Worm (Caenorhabditis elegans) whole organism, young adult: Measurements from ENCODE around the gene frm-10.

Experiments
- B0035.1 ChIP-seq: sonication (generic microtip); optimal IDR thresholded peaks from 2 replicates; lab custom pipeline; 2016; ENCODE audit warnings: missing genetic modification characterization, mild to moderate bottlenecking, missing compliant biosample characterization, missing genotype, missing genetic modification reagents
- B0336.3 ChIP-seq: fragments of 200-800 bp; sonication (Bioruptor generic); IDR thresholded peaks from 2 replicates; pipeline ENCODE4 v1.3.6; 2022; ENCODE audit warnings: missing genetic modification characterization, missing compliant biosample characterization
- C06A6.2 ChIP-seq: fragments of 200-800 bp; sonication (Bioruptor generic); conservative IDR thresholded peaks from 2 replicates; pipeline ENCODE4 v1.3.6; 2022; ENCODE audit warnings: missing genetic modification characterization, missing compliant biosample characterization
- F23B12.7 ChIP-seq: sonication (generic microtip); optimal IDR thresholded peaks from 2 replicates; lab custom pipeline; 2017; ENCODE audit warnings: missing genetic modification characterization, mild to moderate bottlenecking, missing compliant biosample characterization, antibody characterized with exemption, moderate library complexity; ENCODE audit not compliant: insufficient read depth
- F57A8.1 ChIP-seq: fragments of 200-800 bp; sonication (Bioruptor generic); optimal IDR thresholded peaks from 2 replicates; lab custom pipeline; 2018; ENCODE audit warnings: mild to moderate bottlenecking, missing genetic modification characterization, moderate library complexity, missing compliant biosample characterization
- K12H6.12 ChIP-seq: fragments of 200-800 bp; sonication (Bioruptor generic); optimal IDR thresholded peaks from 2 replicates; lab custom pipeline; 2018; ENCODE audit warnings: mild to moderate bottlenecking, missing genetic modification characterization, missing compliant biosample characterization
- Y56A3A.18 ChIP-seq: fragments of 200-800 bp; sonication (Bioruptor generic); IDR thresholded peaks from 2 replicates; pipeline ENCODE4 v1.3.6; 2022; ENCODE audit warnings: missing genetic modification reagents, missing genetic modification characterization, missing compliant biosample characterization
- atf-7 ChIP-seq: sonication (generic microtip); optimal IDR thresholded peaks from 2 replicates; lab custom pipeline; 2017; ENCODE audit warnings: mild to moderate bottlenecking, missing genetic modification characterization, missing compliant biosample characterization
- athp-1 ChIP-seq: sonication (generic microtip); optimal IDR thresholded peaks from 2 replicates; lab custom pipeline; 2017; ENCODE audit warnings: mild to moderate bottlenecking, missing genetic modification characterization, missing compliant biosample characterization
- attf-3 ChIP-seq: fragments of 200-800 bp; sonication (Bioruptor generic); conservative IDR thresholded peaks from 2 replicates; pipeline ENCODE4 v1.3.6; 2022; ENCODE audit warnings: missing genetic modification reagents, missing genetic modification characterization, missing compliant biosample characterization
- cebp-1 ChIP-seq, 2 experiments: fragments of 200-800 bp in 1 of 2; sonication (Bioruptor generic) in 1 of 2; sonication (generic microtip) in 1 of 2; IDR thresholded peaks in 1 of 2; optimal IDR thresholded peaks in 1 of 2; 2 replicates each; pipeline versions ENCODE4 v1.3.6 to Lab custom; 2017 to 2022; ENCODE audit warnings: missing compliant biosample characterization in 2 of 2, missing genetic modification characterization in 2 of 2, mild to moderate bottlenecking in 1 of 2, missing genetic modification reagents in 1 of 2, moderate library complexity in 1 of 2
- cebp-2 ChIP-seq: fragments of 200-800 bp; sonication (Bioruptor generic); IDR thresholded peaks from 2 replicates; pipeline ENCODE4 v1.3.6; 2022; ENCODE audit warnings: missing genetic modification characterization, missing compliant biosample characterization
- ceh-100 ChIP-seq: fragments of 200-800 bp; sonication (Bioruptor generic); IDR thresholded peaks from 2 replicates; pipeline ENCODE4 v1.3.6; 2022; ENCODE audit warnings: missing genetic modification reagents, missing genetic modification characterization, missing compliant biosample characterization
- ceh-27 ChIP-seq: fragments of 200-800 bp; sonication (Bioruptor generic); optimal IDR thresholded peaks from 2 replicates; lab custom pipeline; 2018; ENCODE audit warnings: mild to moderate bottlenecking, missing genetic modification characterization, moderate library complexity, missing compliant biosample characterization
- ceh-79 ChIP-seq: sonication (generic microtip); optimal IDR thresholded peaks from 2 replicates; lab custom pipeline; 2017; ENCODE audit warnings: mild to moderate bottlenecking, missing genetic modification characterization, missing compliant biosample characterization
- ceh-91 ChIP-seq: fragments of 200-800 bp; sonication (Bioruptor generic); IDR thresholded peaks from 2 replicates; pipeline ENCODE4 v1.3.6; 2022; ENCODE audit warnings: missing genetic modification reagents, missing genetic modification characterization, missing compliant biosample characterization
- chd-7 ChIP-seq: sonication (generic microtip); optimal IDR thresholded peaks from 2 replicates; lab custom pipeline; 2016; ENCODE audit warnings: mild to moderate bottlenecking, missing genetic modification characterization, moderate library complexity, missing compliant biosample characterization
- dox-1 ChIP-seq: fragments of 200-800 bp; sonication (Bioruptor generic); IDR thresholded peaks from 2 replicates; pipeline ENCODE4 v1.3.6; 2022; ENCODE audit warnings: missing genetic modification reagents, missing genetic modification characterization, missing compliant biosample characterization
- hmg-1.2 ChIP-seq: fragments of 200-800 bp; sonication (Bioruptor generic); IDR thresholded peaks from 2 replicates; pipeline ENCODE4 v1.3.6; 2022; ENCODE audit warnings: missing genetic modification reagents, missing genetic modification characterization, missing compliant biosample characterization
- hsf-1 ChIP-seq: fragments of 200-800 bp; sonication (Bioruptor generic); IDR thresholded peaks from 2 replicates; pipeline ENCODE4 v1.3.6; 2022; ENCODE audit warnings: missing genetic modification reagents, missing genetic modification characterization, missing compliant biosample characterization
- lag-1 ChIP-seq: fragments of 200-800 bp; sonication (Bioruptor generic); IDR thresholded peaks from 2 replicates; pipeline ENCODE4 v1.3.6; 2022; ENCODE audit warnings: missing genetic modification reagents, missing genetic modification characterization, missing compliant biosample characterization
- let-607 ChIP-seq, 2 experiments: fragments of 200-800 bp in 1 of 2; sonication (Bioruptor generic) in 1 of 2; sonication (generic microtip) in 1 of 2; optimal IDR thresholded peaks; 2 replicates each; lab custom pipeline; 2016 to 2018; ENCODE audit warnings: mild to moderate bottlenecking in 2 of 2, missing compliant biosample characterization in 2 of 2, missing genetic modification characterization in 2 of 2, moderate library complexity in 2 of 2, missing genotype in 1 of 2
- lin-26 ChIP-seq: fragments of 200-800 bp; sonication (Bioruptor generic); IDR thresholded peaks from 2 replicates; pipeline ENCODE4 v1.3.6; 2022; ENCODE audit warnings: missing genetic modification reagents, missing genetic modification characterization, missing compliant biosample characterization
- lin-35 ChIP-seq, 3 experiments: fragments of 150-350 bp in 2 of 3; sonication (generic microtip) in 1 of 3; optimal IDR thresholded peaks; 2 replicates each; lab custom pipeline; 2014 to 2018; ENCODE audit warnings: missing biosample characterization in 3 of 3, missing genetic modification characterization in 3 of 3, missing genetic modification reagents in 3 of 3
- lin-40 ChIP-seq: sonication (generic microtip); optimal IDR thresholded peaks from 2 replicates; lab custom pipeline; 2016; ENCODE audit warnings: missing genetic modification characterization, mild to moderate bottlenecking, missing compliant biosample characterization, missing genotype, missing genetic modification reagents
- lir-1 ChIP-seq: fragments of 200-800 bp; sonication (Bioruptor generic); conservative IDR thresholded peaks from 2 replicates; pipeline ENCODE4 v1.3.6; 2022; ENCODE audit warnings: missing genetic modification reagents, missing genetic modification characterization, missing compliant biosample characterization
- lsl-1 ChIP-seq: fragments of 200-800 bp; sonication (Bioruptor generic); optimal IDR thresholded peaks from 2 replicates; lab custom pipeline; 2018; ENCODE audit warnings: mild to moderate bottlenecking, missing genetic modification characterization, moderate library complexity, missing compliant biosample characterization
- madf-8 ChIP-seq: fragments of 200-800 bp; sonication (Bioruptor generic); conservative IDR thresholded peaks from 2 replicates; pipeline ENCODE4 v1.3.6; 2022; ENCODE audit warnings: missing genetic modification reagents, missing genetic modification characterization, missing compliant biosample characterization
- nhr-90 ChIP-seq: sonication (generic microtip); optimal IDR thresholded peaks from 2 replicates; lab custom pipeline; 2016; ENCODE audit warnings: missing genotype, mild to moderate bottlenecking, missing genetic modification characterization, missing compliant biosample characterization
- pha-4 ChIP-seq: fragments of 150-350 bp; sonication (generic microtip); optimal IDR thresholded peaks from 2 replicates; lab custom pipeline; 2014; ENCODE audit warnings: missing biosample characterization, missing genetic modification reagents, missing genetic modification characterization
- rpc-1 ChIP-seq, 2 experiments: fragments of 150-350 bp in 1 of 2; sonication (generic microtip) in 1 of 2; optimal IDR thresholded peaks; 2 replicates each; lab custom pipeline; 2014 to 2018; ENCODE audit warnings: missing biosample characterization in 1 of 2, missing genetic modification characterization in 1 of 2, missing genetic modification reagents in 1 of 2, missing genotype in 1 of 2
- snpc-4 ChIP-seq, 5 experiments: fragments of 150-350 bp in 1 of 5; sonication (generic microtip) in 4 of 5; optimal IDR thresholded peaks; 2 replicates each; lab custom pipeline; 2014 to 2018; ENCODE audit warnings: missing genetic modification characterization in 5 of 5, missing biosample characterization in 3 of 5, antibody characterized with exemption in 2 of 5, mild to moderate bottlenecking in 2 of 5, missing compliant biosample characterization in 2 of 5, missing genotype in 2 of 5, moderate library complexity in 2 of 5, missing genetic modification reagents in 1 of 5
- somi-1 ChIP-seq: fragments of 200-800 bp; sonication (Bioruptor generic); optimal IDR thresholded peaks from 2 replicates; lab custom pipeline; 2018; ENCODE audit warnings: mild to moderate bottlenecking, missing genetic modification characterization, missing compliant biosample characterization
- tbp1 ChIP-seq: fragments of 200-800 bp; sonication (Bioruptor generic); optimal IDR thresholded peaks from 2 replicates; lab custom pipeline; 2018; ENCODE audit warnings: mild to moderate bottlenecking, missing genetic modification characterization, missing compliant biosample characterization
- unc-130 ChIP-seq: sonication (generic microtip); optimal IDR thresholded peaks from 2 replicates; lab custom pipeline; 2016; ENCODE audit warnings: missing genetic modification reagents, missing genetic modification characterization, missing compliant biosample characterization
- unc-62 ChIP-seq: fragments of 150-350 bp; optimal IDR thresholded peaks from 2 replicates; lab custom pipeline; 2014; ENCODE audit warnings: missing biosample characterization, missing genetic modification reagents, missing genetic modification characterization

The frm-10 gene

DNA sequence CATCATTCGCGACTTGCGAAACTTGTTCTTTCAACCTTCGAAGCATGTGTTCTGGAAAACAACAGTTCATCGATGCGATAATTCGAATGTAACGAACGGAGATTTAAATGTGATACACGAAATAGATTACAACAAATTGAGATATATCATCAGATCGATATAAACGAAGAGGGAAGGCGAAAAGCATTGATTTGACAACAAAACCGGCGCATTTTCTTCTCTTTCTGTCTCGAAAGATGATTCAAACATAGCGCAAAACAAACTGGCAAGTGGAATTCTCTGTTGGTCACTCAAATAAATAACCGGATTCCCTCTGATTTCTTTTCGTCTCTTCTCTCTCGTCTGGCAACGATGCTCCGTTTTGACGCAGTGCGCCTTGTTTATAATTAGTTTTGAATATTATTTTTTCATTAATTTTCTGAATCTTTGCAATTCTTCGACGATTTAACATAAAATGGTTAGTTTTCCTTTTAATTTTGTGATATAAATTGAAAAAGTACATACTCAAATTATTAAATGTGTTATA is 34.4 kb downstream of the frm-10 start, which contains the start of the genes eea-1 and gut-2:
Gene eea-1 (minus strand): TSS at position 51 of the 526 bp plus-strand sequence.
Gene gut-2 (plus strand): TSS at position 369 of the 526 bp plus-strand sequence.
- peak; percentile 32 for TF ChIP-seq lsl-1 (GFP tag; lab: Kevin White, UChicago)
- TF ChIP-seq attf-3 (GFP tag; lab: Robert Waterston, UW) = peak; percentile 98
- peak; percentile 7 for TF ChIP-seq tbp1
- peak; percentile 5 for TF ChIP-seq K12H6.12 (tag; lab: Kevin White, UChicago)
- TF ChIP-seq F23B12.7 = peak; percentile 32
- no peak for TF ChIP-seq pha-4
- peak; percentile 26 for TF ChIP-seq lin-40
- TF ChIP-seq hmg-1.2 (GFP tag; lab: Robert Waterston, UW) = peak; percentile 29; the same call in 1 of the 2 replicates
- TF ChIP-seq snpc-4 (GFP tag; optimal IDR thresholded peaks at IDR 0.05; lab: Kevin White, UChicago) = no peak
- peak in 1 of 4 experiments; percentile 50 for TF ChIP-seq snpc-4 (tag; optimal IDR thresholded peaks at IDR 0.05; lab: Kevin White, UChicago)
- no peak for TF ChIP-seq cebp-1 (GFP tag; IDR thresholded peaks at IDR 0.05; lab: Robert Waterston, UW)
- TF ChIP-seq cebp-1 (tag; optimal IDR thresholded peaks at IDR 0.05; lab: Kevin White, UChicago) = peak; percentile 7
- no peak for TF ChIP-seq nhr-90 (tag; lab: Kevin White, UChicago)
- TF ChIP-seq lin-35 (GFP tag; optimal IDR thresholded peaks at IDR 0.05; lab: Kevin White, UChicago) = no peak
- TF ChIP-seq dox-1 (GFP tag; lab: Robert Waterston, UW) = peak; percentile 65; the same call in 1 of the 2 replicates

DNA sequence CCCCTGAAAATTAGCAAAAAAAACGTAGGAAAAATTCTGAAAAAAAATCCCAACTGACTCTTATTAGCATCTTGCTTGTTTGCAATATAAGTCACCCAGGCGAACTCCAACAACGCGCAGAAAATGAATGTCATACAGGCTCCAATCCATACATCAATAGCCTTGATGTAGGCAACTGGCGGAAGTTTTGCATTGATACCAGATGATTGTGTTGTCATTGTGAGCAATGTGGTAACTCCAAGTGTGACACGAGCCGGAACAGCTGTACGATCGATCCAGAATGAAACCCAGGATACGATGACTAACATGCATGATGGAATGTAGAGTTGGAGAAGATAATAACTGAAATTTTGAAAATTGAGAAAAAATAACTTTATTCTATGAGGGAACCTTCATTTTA is 36.2 kb downstream of the frm-10 start:
- TF ChIP-seq rpc-1 (optimal IDR thresholded peaks at IDR 0.05; lab: Kevin White, UChicago) (no peak), rpc-1 (tag; optimal IDR thresholded peaks at IDR 0.05; lab: Kevin White, UChicago) (no peak), unc-62 (GFP tag; lab: Kevin White, UChicago) (no peak), C06A6.2 (GFP tag; lab: Robert Waterston, UW) (no peak), lir-1 (no peak), K12H6.12 (tag; lab: Kevin White, UChicago) (no peak), B0336.3 (GFP tag; lab: Robert Waterston, UW) (no peak), ceh-27 (no peak), chd-7 (tag; lab: Kevin White, UChicago) (no peak), unc-130 (GFP tag; lab: Kevin White, UChicago) (no peak), F57A8.1 (GFP tag; lab: Kevin White, UChicago) (no peak), lag-1 (GFP tag; lab: Robert Waterston, UW) (no peak), cebp-2 (GFP tag; lab: Robert Waterston, UW) (no peak), ceh-100 (GFP tag; lab: Robert Waterston, UW) (no peak), lin-26 (GFP tag; lab: Robert Waterston, UW) (no peak), atf-7 (tag; lab: Kevin White, UChicago) (no peak), madf-8 (GFP tag; lab: Robert Waterston, UW) (no peak), somi-1 (no peak), tbp1 (no peak), nhr-90 (tag; lab: Kevin White, UChicago) (no peak)
- TF ChIP-seq, all 124 proteins: peak for 0

DNA sequence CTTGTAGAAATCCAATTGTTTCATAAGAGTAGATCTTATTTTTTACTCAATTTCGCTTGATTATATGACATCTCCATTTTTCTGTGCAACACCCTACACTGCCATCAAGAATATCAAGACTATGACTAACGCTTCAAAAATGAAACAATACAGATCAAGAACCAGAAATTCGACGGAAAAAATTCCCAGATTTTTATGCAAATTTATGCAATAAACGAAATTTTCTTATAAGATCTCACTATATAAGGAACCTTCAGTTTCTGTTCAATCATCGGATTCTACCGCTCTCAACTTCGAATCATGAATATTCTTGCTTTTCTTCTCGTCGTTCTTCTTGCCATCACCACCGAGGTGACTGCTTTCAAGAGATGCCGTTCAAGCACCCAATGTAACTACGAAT is 43.3 kb downstream of the frm-10 start, which contains the start of gene R11G10.4:
Gene R11G10.4 (plus strand): TSS at position 301 of the 400 bp plus-strand sequence.
- no peak for TF ChIP-seq somi-1
- TF ChIP-seq Y56A3A.18 (GFP tag; lab: Robert Waterston, UW) = no peak
- TF ChIP-seq B0035.1 (tag; lab: Kevin White, UChicago) = no peak
- no peak for TF ChIP-seq pha-4
- no peak for TF ChIP-seq ceh-91 (GFP tag; lab: Robert Waterston, UW)
- TF ChIP-seq let-607 (tag; optimal IDR thresholded peaks at IDR 0.05; lab: Kevin White, UChicago) = no peak
- no peak for TF ChIP-seq hsf-1 (GFP tag; lab: Robert Waterston, UW)
- no peak for TF ChIP-seq ceh-79 (tag; lab: Kevin White, UChicago)
- no peak for TF ChIP-seq athp-1 (tag; lab: Kevin White, UChicago)
